Worm (Caenorhabditis elegans): Measurements from ENCODE around the gene nduc-2.

The nduc-2 gene

DNA sequence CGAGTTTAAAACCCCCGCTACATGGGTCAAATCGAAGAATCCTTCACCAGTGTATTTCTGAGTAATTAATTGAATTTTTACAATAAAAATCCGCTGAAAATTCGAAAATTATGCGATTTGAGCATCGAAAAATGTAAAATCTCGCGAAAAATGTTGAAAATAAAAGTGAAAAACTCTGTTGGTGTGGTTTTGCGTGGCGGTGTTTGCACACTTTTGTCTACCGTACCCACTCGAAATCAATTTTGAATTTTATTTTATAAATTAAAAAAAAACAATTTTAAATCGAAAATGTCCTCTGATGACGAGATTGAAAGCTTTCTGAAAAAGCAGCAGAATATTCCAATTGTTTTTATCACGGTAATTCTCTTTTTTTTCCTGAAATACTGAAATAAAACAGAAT, 5.9 kb upstream of the nduc-2 start, which contains the start of gene Y71H2AM.6 (continued):
- TF ChIP-seq elt-3 (tag; optimal IDR thresholded peaks at IDR 0.05) (peak in 1 of 6 experiments; percentile 4), egl-13 (tag; optimal IDR thresholded peaks at IDR 0.05) (no peak), irx-1 (tag; optimal IDR thresholded peaks at IDR 0.05) (peak; percentile 41), nhr-85 (tag) (no peak), ces-1 (GFP tag; optimal IDR thresholded peaks at IDR 0.05) (no peak), xbp-1 (tag; optimal IDR thresholded peaks at IDR 0.05) (peak; percentile 57), mab-9 (GFP tag; IDR thresholded peaks at IDR 0.05) (no peak), aha-1 (tag; optimal IDR thresholded peaks at IDR 0.05) (no peak), mdl-1 (tag; optimal IDR thresholded peaks at IDR 0.05) (no peak), ztf-11 (tag; optimal IDR thresholded peaks at IDR 0.05) (no peak), unc-62 (GFP tag; optimal IDR thresholded peaks at IDR 0.05) (no peak), blmp-1 (tag; optimal IDR thresholded peaks at IDR 0.05) (peak; percentile 94), nhr-90 (tag; optimal IDR thresholded peaks at IDR 0.05; ENCODE audit: poor library complexity) (peak; percentile 38), fos-1 (tag; optimal IDR thresholded peaks at IDR 0.05) (peak; percentile 23), nhr-84 (tag; optimal IDR thresholded peaks at IDR 0.05) (no peak), lir-3 (tag; optimal IDR thresholded peaks at IDR 0.05; ENCODE audit: poor library complexity) (no peak), lin-13 (GFP tag; optimal IDR thresholded peaks at IDR 0.05) (no peak), mep-1 (tag; optimal IDR thresholded peaks at IDR 0.05) (peak; percentile 90), lin-35 (GFP tag; optimal IDR thresholded peaks at IDR 0.05) (peak; percentile 62 to 73), sup-37 (GFP tag; optimal IDR thresholded peaks at IDR 0.05) (no peak), nhr-71 (tag; optimal IDR thresholded peaks at IDR 0.05) (peak; percentile 59), alr-1 (tag; optimal IDR thresholded peaks at IDR 0.05; ENCODE audit: borderline replicate concordance) (no peak), pqm-1 (tag; optimal IDR thresholded peaks at IDR 0.05) (no peak), nhr-28 (tag; optimal IDR thresholded peaks at IDR 0.05) (no peak), hlh-17 (GFP tag; optimal IDR thresholded peaks at IDR 0.05; ENCODE audit: borderline replicate concordance) (no peak), tlp-1 (tag; optimal IDR thresholded peaks at IDR 0.05) (no peak), unc-30 (tag; optimal IDR thresholded peaks at IDR 0.05) (no peak), snu-23 (GFP tag; optimal IDR thresholded peaks at IDR 0.05) (peak; percentile 68), mef-2 (tag; optimal IDR thresholded peaks at IDR 0.05) (no peak), lsy-2 (tag; optimal IDR thresholded peaks at IDR 0.05) (peak; percentile 99), unc-86 (tag; optimal IDR thresholded peaks at IDR 0.05) (peak; percentile 35), nhr-12 (tag; optimal IDR thresholded peaks at IDR 0.05) (no peak), egl-27 (tag; optimal IDR thresholded peaks at IDR 0.05) (no peak), nhr-77 (tag; optimal IDR thresholded peaks at IDR 0.05) (no peak), pax-3 (tag; optimal IDR thresholded peaks at IDR 0.05) (peak; percentile 17), nhr-76 (tag; optimal IDR thresholded peaks at IDR 0.05) (no peak), lin-39 (tag; optimal IDR thresholded peaks at IDR 0.05) (peak; percentile 39), vab-15 (tag; optimal IDR thresholded peaks at IDR 0.05) (no peak)

DNA sequence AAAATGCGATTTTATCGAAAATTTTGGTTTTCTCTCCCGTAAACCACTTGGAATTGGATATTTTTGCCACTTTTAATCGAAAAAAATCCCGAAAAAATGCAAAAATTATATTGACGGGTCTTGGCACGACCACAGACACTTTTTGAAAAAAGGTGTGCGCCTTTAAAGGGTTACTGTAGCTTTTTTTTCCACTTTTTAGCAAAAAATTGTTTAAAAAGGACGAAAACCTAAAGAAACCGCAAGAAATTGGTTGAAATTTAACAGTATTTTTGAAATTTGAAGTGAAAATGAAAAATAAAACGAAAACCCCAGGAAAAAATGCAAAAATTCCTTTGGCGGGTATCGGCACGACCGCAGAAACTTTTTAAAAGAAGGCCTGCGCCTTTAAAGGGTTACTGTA, 4.8 kb upstream of the nduc-2 start:
- TF ChIP-seq unc-86 (tag; optimal IDR thresholded peaks at IDR 0.05) (no peak), tlp-1 (tag; optimal IDR thresholded peaks at IDR 0.05) (no peak), mef-2 (tag; optimal IDR thresholded peaks at IDR 0.05) (no peak), mab-9 (GFP tag; IDR thresholded peaks at IDR 0.05) (no peak), efl-1 (optimal IDR thresholded peaks at IDR 0.05) (no peak), efl-1 (GFP tag; optimal IDR thresholded peaks at IDR 0.05 in 1 of 2) (no peak), nhr-90 (tag; optimal IDR thresholded peaks at IDR 0.05; ENCODE audit: poor library complexity) (no peak), pag-3 (tag; optimal IDR thresholded peaks at IDR 0.05; ENCODE audit: borderline replicate concordance, insufficient read depth) (no peak), nhr-47 (tag; optimal IDR thresholded peaks at IDR 0.05) (no peak), ets-5 (GFP tag; IDR thresholded peaks at IDR 0.05) (no peak)
